Worm (Caenorhabditis elegans): Measurements from ENCODE around the gene Y39G8B.10.
"Not testable (repeated sequence)": the region's sequence is repeated elsewhere in the genome, so short reads cannot be mapped to it uniquely, and the experiment has no call there.

- not testable (repeated sequence) for TF ChIP-seq mep-1, nhr-28, nhr-76, ztf-11, nhr-237, snpc-4 (tag; optimal IDR thresholded peaks at IDR 0.05)
- TF ChIP-seq M03D4.4 (tag; optimal IDR thresholded peaks at IDR 0.05) (peak; percentile 16), sptf-1 (tag; optimal IDR thresholded peaks at IDR 0.05) (peak; percentile 60), mls-2 (tag; optimal IDR thresholded peaks at IDR 0.05) (peak; percentile 42)
Observed at ce11 chrII:14019625-14020024, 36.7 kb upstream of the Y39G8B.10 start.

Data from whole organism, mixed stage, embryonic.